Worm (Caenorhabditis elegans) whole organism, midembryonic: Measurements from ENCODE around the gene Y71H2B.8.
"Not testable (repeated sequence)": the region's sequence is repeated elsewhere in the genome, so short reads cannot be mapped to it uniquely, and the experiment has no call there.

ENCODE experiments used
- T22C8.4 ChIP-seq: fragments of 200-800 bp; sonication (Bioruptor generic); IDR thresholded peaks from 2 replicates; pipeline ENCODE4 v1.3.6; 2022; ENCODE audit warnings: missing genetic modification characterization, missing compliant biosample characterization
- cog-1 ChIP-seq: sonication (generic microtip); optimal IDR thresholded peaks from 2 replicates; lab custom pipeline; 2016; ENCODE audit warnings: missing genetic modification characterization, missing compliant biosample characterization
- flt-1 ChIP-seq: fragments of 200-800 bp; sonication (Bioruptor generic); IDR thresholded peaks from 2 replicates; pipeline ENCODE4 v1.3.6; 2022; ENCODE audit warnings: missing genetic modification characterization, missing compliant biosample characterization
- klf-2 ChIP-seq: fragments of 200-800 bp; sonication (Bioruptor generic); conservative IDR thresholded peaks from 2 replicates; pipeline ENCODE4 v1.3.6; 2022; ENCODE audit warnings: missing genetic modification reagents, missing genetic modification characterization, missing compliant biosample characterization
- med-1 ChIP-seq: sonication (generic microtip); optimal IDR thresholded peaks from 2 replicates; lab custom pipeline; 2017; ENCODE audit warnings: missing genetic modification characterization, mild to moderate bottlenecking, missing compliant biosample characterization, antibody characterized with exemption, missing genetic modification reagents; ENCODE audit not compliant: insufficient read depth
- ref-1 ChIP-seq: fragments of 200-800 bp; sonication (Bioruptor generic); conservative IDR thresholded peaks from 2 replicates; pipeline ENCODE4 v1.3.6; 2022; ENCODE audit warnings: missing genetic modification reagents, missing genetic modification characterization, missing compliant biosample characterization
- tab-1 ChIP-seq: fragments of 200-800 bp; sonication (Bioruptor generic); IDR thresholded peaks from 2 replicates; pipeline ENCODE4 v1.3.6; 2022; ENCODE audit warnings: missing genetic modification characterization, missing compliant biosample characterization
- ztf-23 ChIP-seq: fragments of 200-800 bp; sonication (Bioruptor generic); IDR thresholded peaks from 2 replicates; pipeline ENCODE4 v1.3.6; 2022; ENCODE audit warnings: missing genetic modification reagents, missing genetic modification characterization, missing compliant biosample characterization
- ztf-29 ChIP-seq: fragments of 200-800 bp; sonication (Bioruptor generic); IDR thresholded peaks from 2 replicates; pipeline ENCODE4 v1.3.6; 2022; ENCODE audit warnings: missing genetic modification reagents, missing genetic modification characterization, missing compliant biosample characterization

Y71H2B.8 gene

ce11 chrIII:2583302-2583701 lies 4.2 kb downstream of the Y71H2B.8 start:
- TF ChIP-seq ztf-29 (GFP tag; lab: Robert Waterston, UW), result 0 out of 2 replicates have a peak, but pooled peaks have one; percentile 34

- TF ChIP-seq tab-1 (GFP tag; lab: Robert Waterston, UW) (no peak), med-1 (GFP tag; lab: Kevin White, UChicago) (no peak), ref-1 (no peak), cog-1 (no peak), flt-1 (no peak)
Observed at ce11 chrIII:2586193-2586592, 7.1 kb downstream of the Y71H2B.8 start, which contains the start of gene gpa-17. gpa-17 (plus strand) TSS chrIII:2586555.

ce11 chrIII:2596984-2597454 lies 17.9 kb downstream of the Y71H2B.8 start, which contains the start of gene apb-1:
apb-1 (minus strand) TSS chrIII:2597034.
- peak; percentile 35 for TF ChIP-seq cog-1
- peak; percentile 85 for TF ChIP-seq ztf-23 (GFP tag; lab: Robert Waterston, UW)
- TF ChIP-seq ref-1, result 0 out of 2 replicates have a peak, but pooled peaks have one; percentile 24
- TF ChIP-seq T22C8.4 (GFP tag; lab: Robert Waterston, UW), result peak; percentile 83
- peak; percentile 80 for TF ChIP-seq flt-1
- peak; percentile 39; the same call in 1 of the 2 replicates for TF ChIP-seq ztf-29 (GFP tag; lab: Robert Waterston, UW)
- TF ChIP-seq tab-1 (GFP tag; lab: Robert Waterston, UW), result peak; percentile 63; the same call in 1 of the 2 replicates
- TF ChIP-seq med-1 (GFP tag; lab: Kevin White, UChicago), result peak; percentile 18
- TF ChIP-seq klf-2 (GFP tag; lab: Robert Waterston, UW), result 0 out of 2 replicates have a peak, but pooled peaks have one; percentile 34

- TF ChIP-seq med-1 (GFP tag; lab: Kevin White, UChicago), result no peak
- TF ChIP-seq T22C8.4 (GFP tag; lab: Robert Waterston, UW), result no peak
- TF ChIP-seq tab-1 (GFP tag; lab: Robert Waterston, UW), result no peak
- no peak for TF ChIP-seq ztf-29 (GFP tag; lab: Robert Waterston, UW)
- no peak for TF ChIP-seq klf-2 (GFP tag; lab: Robert Waterston, UW)
- no peak for TF ChIP-seq ref-1
- TF ChIP-seq cog-1, result no peak
Observed at ce11 chrIII:2597753-2598152, 18.7 kb downstream of the Y71H2B.8 start, which contains the start of gene mdt-19. mdt-19 (plus strand) TSS chrIII:2598053.

ce11 chrIII:2598491-2599065 lies 19.5 kb downstream of the Y71H2B.8 start:
- TF ChIP-seq med-1 (GFP tag; lab: Kevin White, UChicago) (no peak), klf-2 (GFP tag; lab: Robert Waterston, UW) (no peak), ztf-29 (GFP tag; lab: Robert Waterston, UW) (no peak), cog-1 (no peak), ztf-23 (GFP tag; lab: Robert Waterston, UW) (no peak), flt-1 (no peak), tab-1 (GFP tag; lab: Robert Waterston, UW) (no peak), T22C8.4 (GFP tag; lab: Robert Waterston, UW) (no peak), ref-1 (no peak)

- TF ChIP-seq ref-1, result no peak
- TF ChIP-seq ztf-23 (GFP tag; lab: Robert Waterston, UW), result no peak
- no peak for TF ChIP-seq klf-2 (GFP tag; lab: Robert Waterston, UW)
- no peak for TF ChIP-seq flt-1
- no peak for TF ChIP-seq tab-1 (GFP tag; lab: Robert Waterston, UW)
- TF ChIP-seq med-1 (GFP tag; lab: Kevin White, UChicago), result no peak
- TF ChIP-seq ztf-29 (GFP tag; lab: Robert Waterston, UW), result no peak
- no peak for TF ChIP-seq cog-1
- TF ChIP-seq T22C8.4 (GFP tag; lab: Robert Waterston, UW), result no peak
Observed at ce11 chrIII:2603671-2604070, 24.6 kb downstream of the Y71H2B.8 start, which contains the start of gene Y71H2B.11. Y71H2B.11 (plus strand) TSS chrIII:2603971.

ce11 chrIII:2607717-2608116 lies 28.6 kb downstream of the Y71H2B.8 start, which contains the start of gene Y71H2B.5:
Y71H2B.5 (plus strand) TSS chrIII:2608017.
- TF ChIP-seq tab-1 (GFP tag; lab: Robert Waterston, UW); cog-1; med-1 (GFP tag; lab: Kevin White, UChicago): not testable (repeated sequence)

- TF ChIP-seq tab-1 (GFP tag; lab: Robert Waterston, UW), result no peak
Observed at ce11 chrIII:2616212-2616611, 37.1 kb downstream of the Y71H2B.8 start.

- TF ChIP-seq flt-1 (no peak), tab-1 (GFP tag; lab: Robert Waterston, UW) (no peak), ref-1 (no peak), T22C8.4 (GFP tag; lab: Robert Waterston, UW) (no peak), cog-1 (no peak)
Observed at ce11 chrIII:2618663-2619062, 39.6 kb downstream of the Y71H2B.8 start, which contains the start of gene Y71H2B.4. Y71H2B.4 (plus strand) TSS chrIII:2618963.

- TF ChIP-seq T22C8.4 (GFP tag; lab: Robert Waterston, UW) (no peak), klf-2 (GFP tag; lab: Robert Waterston, UW) (no peak), med-1 (GFP tag; lab: Kevin White, UChicago) (no peak), tab-1 (GFP tag; lab: Robert Waterston, UW) (no peak), ztf-23 (GFP tag; lab: Robert Waterston, UW) (no peak), ref-1 (no peak)
Observed at ce11 chrIII:2619559-2619958, 40.5 kb downstream of the Y71H2B.8 start, which contains the start of gene ppfr-4. ppfr-4 (plus strand) TSS chrIII:2619936.
